Worm (Caenorhabditis elegans) whole organism, late embryonic: ENCODE results near the gene F54E7.6.

Source experiments
- ama-1 ChIP-seq: fragments of 150-350 bp; optimal IDR thresholded peaks from 2 replicates; lab custom pipeline; 2014
- ceh-9 ChIP-seq: sonication (generic microtip); optimal IDR thresholded peaks from 2 replicates; lab custom pipeline; 2016; ENCODE audit warnings: mild to moderate bottlenecking, missing genetic modification characterization, inconsistent platforms, missing compliant biosample characterization
- hlh-30 ChIP-seq: sonication (generic microtip); optimal IDR thresholded peaks from 2 replicates; lab custom pipeline; 2017; ENCODE audit warnings: antibody characterized with exemption, missing genetic modification characterization, missing compliant biosample characterization; ENCODE audit not compliant: insufficient read depth
- pag-3 ChIP-seq: sonication (generic microtip); optimal IDR thresholded peaks from 2 replicates; lab custom pipeline; 2016; ENCODE audit warnings: missing compliant biosample characterization, missing genetic modification characterization, borderline replicate concordance
- pha-4 ChIP-seq: fragments of 150-350 bp; optimal IDR thresholded peaks from 2 replicates; lab custom pipeline; 2018; ENCODE audit warnings: missing biosample characterization, missing genetic modification reagents, missing genetic modification characterization
- pqm-1 ChIP-seq: sonication (generic microtip); optimal IDR thresholded peaks from 2 replicates; lab custom pipeline; 2016; ENCODE audit warnings: missing genetic modification characterization, missing compliant biosample characterization
- sdc-2 ChIP-seq: sonication (generic microtip); optimal IDR thresholded peaks from 2 replicates; lab custom pipeline; 2016; ENCODE audit warnings: missing genotype, missing genetic modification characterization, missing compliant biosample characterization
- sox-4 ChIP-seq: sonication (generic microtip); optimal IDR thresholded peaks from 2 replicates; lab custom pipeline; 2017; ENCODE audit warnings: mild to moderate bottlenecking, missing genetic modification characterization, inconsistent platforms, missing compliant biosample characterization

- no peak for TF ChIP-seq ama-1 (lab: Kevin White, UChicago)
- TF ChIP-seq hlh-30 (tag; lab: Kevin White, UChicago) = no peak
- TF ChIP-seq pha-4 (tag; lab: Kevin White, UChicago) = no peak
- TF ChIP-seq ceh-9 = no peak
- TF ChIP-seq sox-4 (tag; lab: Kevin White, UChicago) = no peak
- TF ChIP-seq pag-3 (tag; lab: Kevin White, UChicago) = no peak
- TF ChIP-seq pqm-1 = no peak
- TF ChIP-seq sdc-2 (tag; lab: Kevin White, UChicago) = no peak
Measured at ce11 chrIII:5710676-5711075, 49.8 kb upstream of the F54E7.6 start.
